Fruit fly (Drosophila melanogaster) whole organism: ENCODE data around the gene rpk.

Source experiments
- CG8478 ChIP-seq: fragments of >200 bp; optimal IDR thresholded peaks from 2 replicates; lab custom pipeline; 2018; ENCODE audit warnings: inconsistent platforms
- Dll ChIP-seq: fragments of >200 bp; optimal IDR thresholded peaks from 2 replicates; lab custom pipeline; 2017
- EcR ChIP-seq, 2 experiments: fragments of >200 bp; optimal IDR thresholded peaks; 2 replicates each; lab custom pipeline; 2017; ENCODE audit warnings: missing biosample characterization in 2 of 2, missing genetic modification characterization in 2 of 2, missing genetic modification reagents in 2 of 2
- pan ChIP-seq: fragments of >200 bp; optimal IDR thresholded peaks from 2 replicates; lab custom pipeline; 2017
- psq ChIP-seq: fragments of >200 bp; optimal IDR thresholded peaks from 2 replicates; lab custom pipeline; 2017
- usp ChIP-seq: fragments of >200 bp; optimal IDR thresholded peaks from 2 replicates; lab custom pipeline; 2017; ENCODE audit warnings: missing biosample characterization, missing genetic modification characterization, mixed read lengths

Gene rpk

dm6 chr3R:4649880-4650493 is 4.2 kb downstream of the rpk start:
- TF ChIP-seq Dll (lab: Kevin White, UChicago) (no peak), EcR (GFP tag; optimal IDR thresholded peaks at IDR 0.05; lab: Kevin White, UChicago) (no peak), pan (lab: Kevin White, UChicago) (no peak), CG8478 (no peak), psq (lab: Kevin White, UChicago) (no peak), usp (GFP tag; lab: Kevin White, UChicago) (no peak)

- TF ChIP-seq psq (lab: Kevin White, UChicago): no peak
- no peak for TF ChIP-seq CG8478
- no peak for TF ChIP-seq usp (GFP tag; lab: Kevin White, UChicago)
- TF ChIP-seq Dll (lab: Kevin White, UChicago): no peak
- no peak for TF ChIP-seq EcR (GFP tag; optimal IDR thresholded peaks at IDR 0.05; lab: Kevin White, UChicago)
- TF ChIP-seq pan (lab: Kevin White, UChicago): no peak
Observed at dm6 chr3R:4654557-4655273, 8.9 kb downstream of the rpk start, which contains the start of gene spartin. spartin (plus strand) TSS chr3R:4654800.

- TF ChIP-seq CG8478 (no peak), pan (lab: Kevin White, UChicago) (no peak), Dll (lab: Kevin White, UChicago) (no peak), EcR (GFP tag; optimal IDR thresholded peaks at IDR 0.05; lab: Kevin White, UChicago) (no peak), usp (GFP tag; lab: Kevin White, UChicago) (no peak), psq (lab: Kevin White, UChicago) (no peak)
Observed at dm6 chr3R:4658991-4659933, 13.5 kb downstream of the rpk start, which contains the start of gene smash. smash (plus strand) TSS chr3R:4659579.

dm6 chr3R:4659934-4660353 is 14.2 kb downstream of the rpk start:
- TF ChIP-seq psq (lab: Kevin White, UChicago): no peak
- no peak for TF ChIP-seq Dll (lab: Kevin White, UChicago)
- TF ChIP-seq usp (GFP tag; lab: Kevin White, UChicago): no peak
- no peak for TF ChIP-seq EcR (GFP tag; optimal IDR thresholded peaks at IDR 0.05; lab: Kevin White, UChicago)
- no peak for TF ChIP-seq pan (lab: Kevin White, UChicago)
- no peak for TF ChIP-seq CG8478

dm6 chr3R:4661640-4662039 is 15.9 kb downstream of the rpk start:
- TF ChIP-seq Dll (lab: Kevin White, UChicago) (no peak), CG8478 (no peak), psq (lab: Kevin White, UChicago) (no peak), usp (GFP tag; lab: Kevin White, UChicago) (no peak), pan (lab: Kevin White, UChicago) (no peak), EcR (GFP tag; optimal IDR thresholded peaks at IDR 0.05; lab: Kevin White, UChicago) (no peak)

dm6 chr3R:4663068-4663467 is 17.3 kb downstream of the rpk start:
- TF ChIP-seq CG8478: no peak
- no peak for TF ChIP-seq psq (lab: Kevin White, UChicago)
- TF ChIP-seq usp (GFP tag; lab: Kevin White, UChicago): no peak
- TF ChIP-seq EcR (GFP tag; optimal IDR thresholded peaks at IDR 0.05; lab: Kevin White, UChicago): no peak
- TF ChIP-seq Dll (lab: Kevin White, UChicago): no peak
- TF ChIP-seq pan (lab: Kevin White, UChicago): no peak

- TF ChIP-seq usp (GFP tag; lab: Kevin White, UChicago) (no peak), pan (lab: Kevin White, UChicago) (no peak), Dll (lab: Kevin White, UChicago) (no peak), EcR (GFP tag; optimal IDR thresholded peaks at IDR 0.05; lab: Kevin White, UChicago) (no peak), CG8478 (no peak), psq (lab: Kevin White, UChicago) (no peak)
Observed at dm6 chr3R:4664199-4664598, 18.4 kb downstream of the rpk start.

- TF ChIP-seq CG8478 (no peak), psq (lab: Kevin White, UChicago) (no peak), usp (GFP tag; lab: Kevin White, UChicago) (no peak), Dll (lab: Kevin White, UChicago) (no peak), pan (lab: Kevin White, UChicago) (no peak), EcR (GFP tag; optimal IDR thresholded peaks at IDR 0.05; lab: Kevin White, UChicago) (no peak)
Observed at dm6 chr3R:4664947-4665346, 19.2 kb downstream of the rpk start.

dm6 chr3R:4666014-4666652 is 20.4 kb downstream of the rpk start:
- TF ChIP-seq Dll (lab: Kevin White, UChicago) (no peak), psq (lab: Kevin White, UChicago) (no peak), EcR (GFP tag; optimal IDR thresholded peaks at IDR 0.05; lab: Kevin White, UChicago) (no peak), pan (lab: Kevin White, UChicago) (no peak), CG8478 (no peak), usp (GFP tag; lab: Kevin White, UChicago) (no peak)

- TF ChIP-seq usp (GFP tag; lab: Kevin White, UChicago) (no peak), EcR (GFP tag; optimal IDR thresholded peaks at IDR 0.05; lab: Kevin White, UChicago) (peak in 1 of 2 experiments; percentile 96), Dll (lab: Kevin White, UChicago) (no peak), pan (lab: Kevin White, UChicago) (no peak), CG8478 (no peak), psq (lab: Kevin White, UChicago) (no peak)
Observed at dm6 chr3R:4667399-4668201, 21.8 kb downstream of the rpk start.
